Fruit fly (Drosophila melanogaster) whole organism, embryonic: ENCODE measurements around the gene CG42305.

Experiments used
- Atf3 ChIP-seq: fragments of 200-800 bp; sonication (Bioruptor generic); optimal IDR thresholded peaks from 3 replicates; lab custom pipeline; 2016; ENCODE audit warnings: missing biosample characterization, missing genetic modification characterization
- B-H2 ChIP-seq: fragments of 200-800 bp; sonication (Bioruptor generic); optimal IDR thresholded peaks from 2 replicates; lab custom pipeline; 2018; ENCODE audit warnings: missing biosample characterization, mild to moderate bottlenecking, missing genetic modification characterization
- CG10431 ChIP-seq: fragments of 200-800 bp; sonication (Bioruptor generic); optimal IDR thresholded peaks from 3 replicates; lab custom pipeline; 2018; ENCODE audit warnings: missing biosample characterization, mild to moderate bottlenecking, missing genetic modification characterization
- CG10462 ChIP-seq: fragments of 200-800 bp; sonication (Bioruptor generic); optimal IDR thresholded peaks from 2 replicates; lab custom pipeline; 2016; ENCODE audit warnings: missing biosample characterization, missing genetic modification characterization
- CG11456 ChIP-seq: fragments of 200-800 bp; sonication (Bioruptor generic); IDR thresholded peaks from 3 replicates; pipeline ENCODE4 v1.3.6; 2022; ENCODE audit warnings: missing biosample characterization, missing genetic modification characterization
- CG12942 ChIP-seq: fragments of 200-800 bp; sonication (Bioruptor generic); optimal IDR thresholded peaks from 3 replicates; lab custom pipeline; 2016; ENCODE audit warnings: missing biosample characterization, missing genetic modification characterization
- CG13296 ChIP-seq: fragments of 200-800 bp; sonication (Bioruptor generic); optimal IDR thresholded peaks from 3 replicates; lab custom pipeline; 2018; ENCODE audit warnings: missing biosample characterization, mild to moderate bottlenecking, missing genetic modification characterization
- CG13424 ChIP-seq: fragments of 200-800 bp; sonication (Bioruptor generic); optimal IDR thresholded peaks from 2 replicates; lab custom pipeline; 2019; ENCODE audit warnings: missing biosample characterization, mild to moderate bottlenecking, missing genetic modification characterization, moderate library complexity
- CG14014 ChIP-seq: fragments of 200-800 bp; sonication (Bioruptor generic); IDR thresholded peaks from 2 replicates; pipeline ENCODE4 v1.3.6; 2022; ENCODE audit warnings: missing biosample characterization, missing genetic modification characterization
- CG18599 ChIP-seq: fragments of 200-800 bp; sonication (Bioruptor generic); optimal IDR thresholded peaks from 3 replicates; lab custom pipeline; 2017; ENCODE audit warnings: missing biosample characterization, missing genetic modification characterization, mild to moderate bottlenecking, moderate library complexity, missing genetic modification reagents
- CG2202 ChIP-seq: fragments of 200-800 bp; sonication (Bioruptor generic); optimal IDR thresholded peaks from 2 replicates; lab custom pipeline; 2018; ENCODE audit warnings: missing biosample characterization, mild to moderate bottlenecking, missing genetic modification characterization
- CG3281 ChIP-seq: fragments of 200-800 bp; sonication (Bioruptor generic); optimal IDR thresholded peaks from 3 replicates; lab custom pipeline; 2017; ENCODE audit warnings: missing biosample characterization, mild to moderate bottlenecking, missing genetic modification characterization
- CG34376 ChIP-seq: fragments of 200-800 bp; sonication (Bioruptor generic); optimal IDR thresholded peaks from 2 replicates; lab custom pipeline; 2018; ENCODE audit warnings: missing biosample characterization, mild to moderate bottlenecking, missing genetic modification characterization
- CG4854 ChIP-seq: fragments of 200-800 bp; sonication (Bioruptor generic); optimal IDR thresholded peaks from 2 replicates; lab custom pipeline; 2016; ENCODE audit warnings: missing biosample characterization, missing genetic modification characterization, inconsistent platforms
- CG6254 ChIP-seq: fragments of 200-800 bp; sonication (Bioruptor generic); optimal IDR thresholded peaks from 3 replicates; lab custom pipeline; 2017; ENCODE audit warnings: mild to moderate bottlenecking, missing biosample characterization, missing genetic modification reagents, missing genetic modification characterization
- CG6854 ChIP-seq: fragments of 200-800 bp; sonication (Bioruptor generic); optimal IDR thresholded peaks from 3 replicates; lab custom pipeline; 2017; ENCODE audit warnings: missing biosample characterization, mild to moderate bottlenecking, missing genetic modification characterization
- CG9817 ChIP-seq: fragments of 200-800 bp; sonication (Bioruptor generic); optimal IDR thresholded peaks from 2 replicates; lab custom pipeline; 2018; ENCODE audit warnings: missing biosample characterization, mild to moderate bottlenecking, missing genetic modification characterization, moderate library complexity
- CrebB ChIP-seq: fragments of 200-800 bp; sonication (Bioruptor generic); optimal IDR thresholded peaks from 3 replicates; lab custom pipeline; 2018; ENCODE audit warnings: missing biosample characterization, mild to moderate bottlenecking, missing genetic modification characterization
- Fer1 ChIP-seq: fragments of 200-800 bp; sonication (Bioruptor generic); optimal IDR thresholded peaks from 2 replicates; lab custom pipeline; 2017; ENCODE audit warnings: missing biosample characterization, mild to moderate bottlenecking, missing genetic modification characterization
- Fer3 ChIP-seq: fragments of 200-800 bp; sonication (Bioruptor generic); optimal IDR thresholded peaks from 2 replicates; lab custom pipeline; 2018; ENCODE audit warnings: missing biosample characterization, mild to moderate bottlenecking, missing genetic modification characterization, moderate library complexity
- HHEX ChIP-seq: fragments of 200-800 bp; sonication (Bioruptor generic); optimal IDR thresholded peaks from 3 replicates; lab custom pipeline; 2017; ENCODE audit warnings: missing biosample characterization, mild to moderate bottlenecking, missing genetic modification characterization, missing genetic modification reagents
- HLH4C ChIP-seq: fragments of 200-800 bp; sonication (Bioruptor generic); IDR thresholded peaks from 3 replicates; pipeline ENCODE4 v1.3.6; 2022; ENCODE audit warnings: missing biosample characterization, missing genetic modification characterization; ENCODE audit not compliant: partially characterized antibody
- Hey ChIP-seq: fragments of 200-800 bp; sonication (Bioruptor generic); optimal IDR thresholded peaks from 3 replicates; lab custom pipeline; 2018; ENCODE audit warnings: missing biosample characterization, mild to moderate bottlenecking, missing genetic modification characterization
- HmgZ ChIP-seq: fragments of 200-800 bp; sonication (Bioruptor generic); optimal IDR thresholded peaks from 2 replicates; lab custom pipeline; 2018; ENCODE audit warnings: missing biosample characterization, mild to moderate bottlenecking, missing genetic modification characterization
- Hr51 ChIP-seq, 2 experiments: fragments of 200-800 bp; sonication (Bioruptor generic); optimal IDR thresholded peaks; 2 replicates in 1 of 2; 3 replicates in 1 of 2; lab custom pipeline; 2016 to 2018; ENCODE audit warnings: missing biosample characterization in 2 of 2, missing genetic modification characterization in 2 of 2, mild to moderate bottlenecking in 1 of 2, moderate library complexity in 1 of 2
- Jarid2 ChIP-seq: fragments of 200-800 bp; sonication (Bioruptor generic); optimal IDR thresholded peaks from 3 replicates; lab custom pipeline; 2017; ENCODE audit warnings: mild to moderate bottlenecking, missing biosample characterization, missing genetic modification reagents, missing genetic modification characterization
- MESR4 ChIP-seq: fragments of 200-800 bp; sonication (Bioruptor generic); optimal IDR thresholded peaks from 2 replicates; lab custom pipeline; 2018; ENCODE audit warnings: missing biosample characterization, mild to moderate bottlenecking, missing genetic modification characterization, moderate library complexity
- Med ChIP-seq: fragments of 200-800 bp; sonication (Bioruptor generic); peaks from one replicate; lab custom pipeline; 2016; ENCODE audit warnings: missing biosample characterization, missing genetic modification characterization, mild to moderate bottlenecking, inconsistent platforms, moderate library complexity
- NC2α ChIP-seq: fragments of 200-800 bp; sonication (Bioruptor generic); optimal IDR thresholded peaks from 2 replicates; lab custom pipeline; 2016; ENCODE audit warnings: missing biosample characterization, missing genetic modification characterization
- Ssrp ChIP-seq: fragments of 200-800 bp; sonication (Bioruptor generic); optimal IDR thresholded peaks from 2 replicates; lab custom pipeline; 2018; ENCODE audit warnings: missing biosample characterization, mild to moderate bottlenecking, missing genetic modification characterization, moderate library complexity
- chm ChIP-seq: fragments of 200-800 bp; sonication (Bioruptor generic); IDR thresholded peaks from 2 replicates; pipeline ENCODE4 v1.3.6; 2022; ENCODE audit warnings: missing biosample characterization, missing genetic modification characterization
- crol ChIP-seq: fragments of 200-800 bp; sonication (Bioruptor generic); IDR thresholded peaks from 2 replicates; pipeline ENCODE4 v1.3.6; 2022; ENCODE audit warnings: missing biosample characterization, missing genetic modification characterization
- cwo ChIP-seq: fragments of 200-800 bp; sonication (Bioruptor generic); optimal IDR thresholded peaks from 3 replicates; lab custom pipeline; 2017; ENCODE audit warnings: missing biosample characterization, missing genetic modification characterization, mild to moderate bottlenecking, moderate library complexity, missing genetic modification reagents
- eve ChIP-seq, 2 experiments: fragments of >200 bp; optimal IDR thresholded peaks; 2 replicates each; lab custom pipeline; 2017; ENCODE audit warnings: missing biosample characterization in 2 of 2, missing genetic modification characterization in 2 of 2
- ewg ChIP-seq: fragments of 200-800 bp; sonication (Bioruptor generic); optimal IDR thresholded peaks from 3 replicates; lab custom pipeline; 2017; ENCODE audit warnings: mild to moderate bottlenecking, missing biosample characterization, missing genetic modification reagents, missing genetic modification characterization
- exex ChIP-seq: fragments of 200-800 bp; sonication (Bioruptor generic); optimal IDR thresholded peaks from 4 replicates; lab custom pipeline; 2018; ENCODE audit warnings: missing biosample characterization, mild to moderate bottlenecking, missing genetic modification characterization, moderate library complexity
- grn ChIP-seq: fragments of 200-800 bp; sonication (Bioruptor generic); optimal IDR thresholded peaks from 3 replicates; lab custom pipeline; 2017; ENCODE audit warnings: missing biosample characterization, missing genetic modification characterization
- knrl ChIP-seq: fragments of 200-800 bp; sonication (Bioruptor generic); IDR thresholded peaks from 3 replicates; pipeline ENCODE4 v1.3.6; 2022; ENCODE audit warnings: missing biosample characterization, missing genetic modification characterization; ENCODE audit not compliant: partially characterized antibody
- lab ChIP-seq: fragments of 200-800 bp; sonication (Bioruptor generic); optimal IDR thresholded peaks from 3 replicates; lab custom pipeline; 2017; ENCODE audit warnings: missing biosample characterization, missing genetic modification characterization, mild to moderate bottlenecking, moderate library complexity, missing genetic modification reagents
- lilli ChIP-seq: fragments of 200-800 bp; sonication (Bioruptor generic); optimal IDR thresholded peaks from 3 replicates; lab custom pipeline; 2016; ENCODE audit warnings: missing biosample characterization, missing genetic modification characterization
- mirr ChIP-seq: fragments of 200-800 bp; sonication (Bioruptor generic); optimal IDR thresholded peaks from 3 replicates; lab custom pipeline; 2018; ENCODE audit warnings: missing biosample characterization, mild to moderate bottlenecking, missing genetic modification characterization
- peb ChIP-seq: fragments of 200-800 bp; sonication (Bioruptor generic); IDR thresholded peaks from 2 replicates; pipeline ENCODE4 v1.3.6; 2022; ENCODE audit warnings: missing biosample characterization, missing genetic modification characterization
- scrt ChIP-seq: fragments of 200-800 bp; sonication (Bioruptor generic); optimal IDR thresholded peaks from 2 replicates; lab custom pipeline; 2018; ENCODE audit warnings: missing biosample characterization, mild to moderate bottlenecking, missing genetic modification characterization, moderate library complexity
- sd ChIP-seq: fragments of 200-800 bp; sonication (Bioruptor generic); optimal IDR thresholded peaks from 3 replicates; lab custom pipeline; 2018; ENCODE audit warnings: missing biosample characterization, mild to moderate bottlenecking, missing genetic modification characterization, moderate library complexity
- ssp ChIP-seq: fragments of 200-800 bp; sonication (Bioruptor generic); IDR thresholded peaks from 2 replicates; pipeline ENCODE4 v1.3.6; 2022; ENCODE audit warnings: missing biosample characterization, missing genetic modification characterization
- sug ChIP-seq: fragments of 200-800 bp; optimal IDR thresholded peaks from 2 replicates; lab custom pipeline; 2019; ENCODE audit warnings: missing biosample characterization, mild to moderate bottlenecking, missing genetic modification characterization, moderate library complexity
- tap ChIP-seq: fragments of 200-800 bp; optimal IDR thresholded peaks from 3 replicates; lab custom pipeline; 2019; ENCODE audit warnings: missing biosample characterization, mild to moderate bottlenecking, missing genetic modification characterization, moderate library complexity
- z ChIP-seq: fragments of 200-800 bp; sonication (Bioruptor generic); IDR thresholded peaks from 3 replicates; pipeline ENCODE4 v1.3.6; 2022; ENCODE audit warnings: missing biosample characterization, missing genetic modification characterization
- zf30C ChIP-seq: fragments of 200-800 bp; sonication (Bioruptor generic); optimal IDR thresholded peaks from 3 replicates; lab custom pipeline; 2018; ENCODE audit warnings: missing biosample characterization, mild to moderate bottlenecking, missing genetic modification characterization

Gene CG42305

DNA sequence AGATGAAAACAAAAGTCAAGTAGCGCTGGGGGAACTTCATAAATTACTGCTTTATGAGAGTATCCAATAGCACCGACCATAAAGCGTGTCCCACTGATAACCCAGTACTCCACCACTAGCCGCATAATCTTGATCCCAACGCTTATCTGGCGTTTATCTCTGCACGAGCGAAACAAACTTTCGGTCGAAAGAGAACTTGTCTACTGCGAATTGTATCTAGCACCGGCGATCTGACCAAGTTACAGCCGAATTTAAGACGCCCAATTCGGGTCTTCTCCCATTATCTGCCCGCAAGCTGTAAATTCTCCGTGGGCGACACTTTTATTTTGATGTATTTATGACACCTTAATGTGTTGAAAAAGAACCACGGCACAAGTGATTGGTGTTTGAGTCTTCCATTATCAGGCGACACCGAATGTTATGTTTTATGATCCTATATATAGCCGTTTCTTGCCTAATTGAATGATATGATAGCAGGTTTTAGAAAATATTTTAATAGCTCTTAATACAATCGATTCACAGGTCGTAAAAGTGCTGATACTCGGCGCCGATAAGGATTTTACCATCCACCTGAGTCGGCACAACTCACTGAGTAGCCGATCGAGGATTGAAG, 22.6 kb upstream of the CG42305 start:
- peak; percentile 2 for TF ChIP-seq HHEX (GFP tag; lab: Kevin White, UChicago)
- TF ChIP-seq z: no peak
- peak; percentile 38 for TF ChIP-seq CG18599 (GFP tag; lab: Kevin White, UChicago)
- no peak for TF ChIP-seq ssp (GFP tag; lab: Robert Waterston, UW)
- no peak for TF ChIP-seq CG13424 (tag; lab: Kevin White, UChicago)
- TF ChIP-seq Fer1 (GFP tag; lab: Kevin White, UChicago): no peak
- TF ChIP-seq CG6254 (GFP tag; lab: Kevin White, UChicago): peak; percentile 44
- no peak for TF ChIP-seq knrl (GFP tag; lab: Robert Waterston, UW)
- TF ChIP-seq Atf3 (GFP tag; lab: Kevin White, UChicago): no peak
- peak; percentile 2 for TF ChIP-seq CG6854 (GFP tag; lab: Kevin White, UChicago)
- TF ChIP-seq CG3281: peak; percentile 13
- peak; percentile 84 for TF ChIP-seq grn (GFP tag; lab: Kevin White, UChicago)
- no peak for TF ChIP-seq ewg (GFP tag; lab: Kevin White, UChicago)
- TF ChIP-seq NC2α (GFP tag; lab: Kevin White, UChicago): no peak
- no peak for TF ChIP-seq chm (GFP tag; lab: Robert Waterston, UW)
- no peak for TF ChIP-seq lilli (GFP tag; lab: Kevin White, UChicago)
- no peak for TF ChIP-seq MESR4
- peak; percentile 36 for TF ChIP-seq Hey
- no peak for TF ChIP-seq CG10462 (GFP tag; lab: Kevin White, UChicago)
- no peak for TF ChIP-seq peb (GFP tag; lab: Robert Waterston, UW)
- no peak for TF ChIP-seq crol (GFP tag; lab: Robert Waterston, UW)
- TF ChIP-seq Ssrp (tag; lab: Kevin White, UChicago): no peak
- TF ChIP-seq HLH4C: no peak
- peak; percentile 83 for TF ChIP-seq CG34376 (GFP tag; lab: Kevin White, UChicago)
- TF ChIP-seq CG14014: 0 out of 2 replicates have a peak, but pooled peaks have one; percentile 9
- peak; percentile 8 for TF ChIP-seq CG2202
- TF ChIP-seq CG10431 (GFP tag; lab: Kevin White, UChicago): peak; percentile 58
- TF ChIP-seq Fer3 (tag; lab: Kevin White, UChicago): no peak
- TF ChIP-seq sug: peak; percentile 87
- peak; percentile 3 for TF ChIP-seq B-H2 (GFP tag; lab: Kevin White, UChicago)
- TF ChIP-seq scrt: no peak
- TF ChIP-seq cwo (GFP tag; lab: Kevin White, UChicago): peak; percentile 67
- TF ChIP-seq CG13296 (GFP tag; lab: Kevin White, UChicago): peak; percentile 5
- no peak for TF ChIP-seq tap
- no peak for TF ChIP-seq CG4854 (GFP tag; lab: Kevin White, UChicago)
- no peak for TF ChIP-seq HmgZ (tag; lab: Kevin White, UChicago)
- TF ChIP-seq CG11456 (GFP tag; lab: Robert Waterston, UW): no peak
- TF ChIP-seq eve (GFP tag; optimal IDR thresholded peaks at IDR 0.05; lab: Kevin White, UChicago): no peak
- peak; percentile 90 for TF ChIP-seq sd (tag; lab: Kevin White, UChicago)
- TF ChIP-seq lab (GFP tag; lab: Kevin White, UChicago): no peak
- TF ChIP-seq CrebB (tag; lab: Kevin White, UChicago): no peak
- TF ChIP-seq CG12942 (GFP tag; lab: Kevin White, UChicago): no peak
- no peak for TF ChIP-seq CG9817 (tag; lab: Kevin White, UChicago)
- TF ChIP-seq Hr51 (GFP tag; optimal IDR thresholded peaks at IDR 0.05; lab: Kevin White, UChicago): peak in 1 of 2 experiments; percentile 13
- no peak for TF ChIP-seq zf30C
- peak; percentile 97 for TF ChIP-seq exex
- peak; percentile 5 for TF ChIP-seq mirr
- peak; percentile 38 for TF ChIP-seq Med (GFP tag; lab: Kevin White, UChicago)
- TF ChIP-seq Jarid2 (GFP tag; lab: Kevin White, UChicago): no peak
